Worm (Caenorhabditis elegans) whole organism, L1 larva: ENCODE measurements around the gene cpna-4.

Source experiments
- C04F5.9 ChIP-seq: sonication (generic microtip); optimal IDR thresholded peaks from 2 replicates; lab custom pipeline; 2016; ENCODE audit warnings: missing genetic modification characterization, missing compliant biosample characterization
- C16A3.4 ChIP-seq: fragments of 150-350 bp; optimal IDR thresholded peaks from 2 replicates; lab custom pipeline; 2014; ENCODE audit warnings: missing biosample characterization, missing genetic modification characterization
- aly-2 ChIP-seq: fragments of 150-350 bp; optimal IDR thresholded peaks from 2 replicates; lab custom pipeline; 2014; ENCODE audit warnings: missing biosample characterization, missing genetic modification characterization
- blmp-1 ChIP-seq: fragments of 150-350 bp; optimal IDR thresholded peaks from 2 replicates; lab custom pipeline; 2014; ENCODE audit warnings: missing biosample characterization, missing genetic modification characterization
- ceh-63 ChIP-seq: fragments of 200-800 bp; sonication (Bioruptor generic); optimal IDR thresholded peaks from 2 replicates; lab custom pipeline; 2018; ENCODE audit warnings: mild to moderate bottlenecking, missing genetic modification characterization, missing compliant biosample characterization
- ceh-8 ChIP-seq: fragments of 200-800 bp; sonication (Bioruptor generic); optimal IDR thresholded peaks from 2 replicates; lab custom pipeline; 2018; ENCODE audit warnings: mild to moderate bottlenecking, missing genetic modification characterization, moderate library complexity, missing compliant biosample characterization
- ceh-82 ChIP-seq, 3 experiments: fragments of 150-350 bp in 1 of 3; sonication (generic microtip) in 2 of 3; optimal IDR thresholded peaks; 2 replicates each; lab custom pipeline; 2014 to 2017; ENCODE audit warnings: missing biosample characterization in 3 of 3, missing genetic modification characterization in 3 of 3
- ceh-88 ChIP-seq: fragments of 200-800 bp; sonication (Bioruptor generic); IDR thresholded peaks from 2 replicates; pipeline ENCODE4 v1.3.6; 2022; ENCODE audit warnings: missing genetic modification characterization, missing compliant biosample characterization
- ceh-90 ChIP-seq: sonication (generic microtip); optimal IDR thresholded peaks from 2 replicates; lab custom pipeline; 2016; ENCODE audit warnings: missing genetic modification characterization, missing compliant biosample characterization
- dpl-1 ChIP-seq, 3 experiments: fragments of 150-350 bp in 2 of 3; sonication (generic microtip) in 1 of 3; optimal IDR thresholded peaks; 2 replicates each; lab custom pipeline; 2014 to 2017; ENCODE audit warnings: missing biosample characterization in 3 of 3, missing genetic modification characterization in 3 of 3, missing genetic modification reagents in 3 of 3
- egl-27 ChIP-seq, 2 experiments: fragments of 150-350 bp in 1 of 2; sonication (generic microtip); optimal IDR thresholded peaks; 3 replicates each; lab custom pipeline; 2017 to 2018; ENCODE audit warnings: missing biosample characterization in 2 of 2, missing genetic modification characterization in 2 of 2, missing genetic modification reagents in 2 of 2
- hpl-2 ChIP-seq: fragments of 150-350 bp; optimal IDR thresholded peaks from 2 replicates; lab custom pipeline; 2014; ENCODE audit warnings: missing biosample characterization, missing genetic modification reagents, missing genetic modification characterization
- isw-1 ChIP-seq: fragments of 200-800 bp; sonication (Bioruptor generic); IDR thresholded peaks from 2 replicates; pipeline ENCODE4 v1.3.6; 2022; ENCODE audit warnings: missing genetic modification characterization, missing compliant biosample characterization
- lin-13 ChIP-seq: fragments of 150-350 bp; optimal IDR thresholded peaks from 2 replicates; lab custom pipeline; 2014; ENCODE audit warnings: missing biosample characterization, missing genetic modification reagents, missing genetic modification characterization
- lin-35 ChIP-seq, 2 experiments: fragments of 150-350 bp; optimal IDR thresholded peaks; 2 replicates each; lab custom pipeline; 2014; ENCODE audit warnings: missing biosample characterization in 2 of 2, missing genetic modification characterization in 2 of 2, missing genetic modification reagents in 2 of 2
- lin-39 ChIP-seq: fragments of 150-350 bp; optimal IDR thresholded peaks from 2 replicates; lab custom pipeline; 2014; ENCODE audit warnings: missing biosample characterization, missing genetic modification reagents, missing genetic modification characterization
- mdl-1 ChIP-seq, 2 experiments: fragments of 150-350 bp; optimal IDR thresholded peaks; 2 replicates each; lab custom pipeline; 2014 to 2017; ENCODE audit warnings: missing biosample characterization in 2 of 2, missing genetic modification characterization in 2 of 2, inconsistent platforms in 1 of 2
- mef-2 ChIP-seq: fragments of 150-350 bp; optimal IDR thresholded peaks from 2 replicates; lab custom pipeline; 2014; ENCODE audit warnings: missing biosample characterization, missing genetic modification characterization
- nhr-12 ChIP-seq: sonication (generic microtip); optimal IDR thresholded peaks from 2 replicates; lab custom pipeline; 2017; ENCODE audit warnings: missing biosample characterization, missing genetic modification characterization
- nhr-76 ChIP-seq: sonication (generic microtip); optimal IDR thresholded peaks from 2 replicates; lab custom pipeline; 2017; ENCODE audit warnings: missing biosample characterization, missing genetic modification characterization
- nhr-90 ChIP-seq: sonication (generic microtip); optimal IDR thresholded peaks from 2 replicates; lab custom pipeline; 2016; ENCODE audit warnings: mild to moderate bottlenecking, missing genetic modification characterization, missing compliant biosample characterization; ENCODE audit not compliant: poor library complexity
- sptf-1 ChIP-seq: fragments of 150-350 bp; optimal IDR thresholded peaks from 2 replicates; lab custom pipeline; 2014; ENCODE audit warnings: missing biosample characterization, missing genetic modification characterization
- tlp-1 ChIP-seq: fragments of 150-350 bp; optimal IDR thresholded peaks from 2 replicates; lab custom pipeline; 2014; ENCODE audit warnings: missing biosample characterization, missing genetic modification characterization
- unc-30 ChIP-seq: sonication (generic microtip); optimal IDR thresholded peaks from 2 replicates; lab custom pipeline; 2017; ENCODE audit warnings: missing biosample characterization, missing genetic modification characterization
- zag-1 ChIP-seq: fragments of 150-350 bp; optimal IDR thresholded peaks from 2 replicates; lab custom pipeline; 2014; ENCODE audit warnings: missing biosample characterization, missing genetic modification characterization

The cpna-4 gene

DNA sequence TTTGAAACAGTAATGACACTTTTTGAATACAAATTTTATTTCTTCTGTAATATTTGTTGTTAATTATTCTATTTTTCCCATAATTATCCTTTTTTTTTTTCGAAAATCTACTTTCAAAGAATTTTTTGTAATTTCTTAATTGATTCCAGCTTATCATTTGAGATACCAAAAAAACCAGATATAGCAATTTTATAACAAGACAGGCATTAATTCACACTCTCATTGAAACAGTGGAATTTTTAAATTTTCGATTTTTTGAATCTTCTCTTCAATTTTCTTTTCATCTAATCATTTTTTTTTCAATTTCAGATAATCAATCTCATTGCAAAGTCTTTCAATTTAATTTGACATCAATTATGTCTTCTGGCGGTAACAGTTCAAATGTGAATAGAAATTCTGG, 38.6 kb downstream of the cpna-4 start, which contains the start of gene nhr-5:
Gene nhr-5, plus strand, starts transcription at position 301 of the 400 bp plus-strand sequence.
- TF ChIP-seq hpl-2 (GFP tag; lab: Kevin White, UChicago): no peak
- no peak for TF ChIP-seq lin-13
- no peak for TF ChIP-seq blmp-1
- no peak for TF ChIP-seq mef-2 (tag; lab: Kevin White, UChicago)
- no peak for TF ChIP-seq isw-1 (GFP tag; lab: Robert Waterston, UW)
- TF ChIP-seq ceh-63 (GFP tag; lab: Kevin White, UChicago): no peak
- TF ChIP-seq zag-1 (tag; lab: Kevin White, UChicago): no peak
- no peak for TF ChIP-seq C04F5.9 (tag; lab: Kevin White, UChicago)
- no peak for TF ChIP-seq tlp-1
- TF ChIP-seq ceh-8 (GFP tag; lab: Kevin White, UChicago): no peak
- no peak for TF ChIP-seq unc-30 (tag; lab: Kevin White, UChicago)
- TF ChIP-seq ceh-88: no peak
- TF ChIP-seq mdl-1 (tag; optimal IDR thresholded peaks at IDR 0.05; lab: Kevin White, UChicago): no peak
- no peak for TF ChIP-seq nhr-12 (tag; lab: Kevin White, UChicago)
- TF ChIP-seq nhr-76: no peak

- TF ChIP-seq dpl-1 (GFP tag; optimal IDR thresholded peaks at IDR 0.05; lab: Kevin White, UChicago) (no peak), tlp-1 (no peak), lin-39 (no peak), aly-2 (tag; lab: Kevin White, UChicago) (no peak), egl-27 (tag; optimal IDR thresholded peaks at IDR 0.05; lab: Kevin White, UChicago) (no peak), C16A3.4 (tag; lab: Kevin White, UChicago) (no peak), lin-35 (GFP tag; optimal IDR thresholded peaks at IDR 0.05; lab: Kevin White, UChicago) (no peak), sptf-1 (tag; lab: Kevin White, UChicago) (no peak), nhr-90 (tag; lab: Kevin White, UChicago) (no peak), ceh-82 (tag; optimal IDR thresholded peaks at IDR 0.05; lab: Kevin White, UChicago) (no peak), ceh-90 (tag; lab: Kevin White, UChicago) (no peak)
Observed at ce11 chrIV:15402565-15402964, 41.2 kb downstream of the cpna-4 start.
